Fruit fly (Drosophila melanogaster) whole organism, embryonic: Measurements from ENCODE around the gene vir-1.

Experiments used
- Abd-B ChIP-seq: fragments of 200-800 bp; sonication (Bioruptor generic); optimal IDR thresholded peaks from 2 replicates; lab custom pipeline; 2018; ENCODE audit warnings: missing biosample characterization, mild to moderate bottlenecking, missing genetic modification characterization, moderate library complexity
- Aef1 ChIP-seq: fragments of 200-800 bp; sonication (Bioruptor generic); IDR thresholded peaks from 3 replicates; pipeline ENCODE4 v1.3.6; 2022; ENCODE audit warnings: missing biosample characterization, missing genetic modification characterization
- Antp ChIP-seq: fragments of 200-800 bp; sonication (Bioruptor generic); optimal IDR thresholded peaks from 3 replicates; lab custom pipeline; 2016; ENCODE audit warnings: missing biosample characterization, missing genetic modification characterization
- Awh ChIP-seq: fragments of 200-800 bp; sonication (Bioruptor generic); IDR thresholded peaks from 2 replicates; pipeline ENCODE4, ENCODE4 v1.3.6; 2022; ENCODE audit warnings: missing biosample characterization, missing genetic modification characterization
- CG11504 ChIP-seq: fragments of 200-800 bp; sonication (Bioruptor generic); optimal IDR thresholded peaks from 3 replicates; lab custom pipeline; 2019; ENCODE audit warnings: missing biosample characterization, mild to moderate bottlenecking, missing genetic modification characterization, moderate library complexity
- CG14050 ChIP-seq: fragments of 200-800 bp; sonication (Bioruptor generic); IDR thresholded peaks from 3 replicates; pipeline ENCODE4 v1.3.6; 2022; ENCODE audit warnings: missing biosample characterization, missing genetic modification characterization
- CG15011 ChIP-seq: fragments of 200-800 bp; sonication (Bioruptor generic); optimal IDR thresholded peaks from 3 replicates; lab custom pipeline; 2018; ENCODE audit warnings: missing biosample characterization, mild to moderate bottlenecking, missing genetic modification characterization
- CG15269 ChIP-seq: fragments of 200-800 bp; sonication (Bioruptor generic); optimal IDR thresholded peaks from 2 replicates; lab custom pipeline; 2018; ENCODE audit warnings: missing biosample characterization, mild to moderate bottlenecking, missing genetic modification characterization, moderate library complexity
- CG1603 ChIP-seq: fragments of 200-800 bp; sonication (Bioruptor generic); optimal IDR thresholded peaks from 2 replicates; lab custom pipeline; 2019; ENCODE audit warnings: missing biosample characterization, mild to moderate bottlenecking, missing genetic modification characterization, moderate library complexity
- CG16779 ChIP-seq: fragments of 200-800 bp; sonication (Bioruptor generic); IDR thresholded peaks from 2 replicates; pipeline ENCODE4 v1.3.6; 2022; ENCODE audit warnings: missing biosample characterization, missing genetic modification characterization
- CG17385 ChIP-seq: fragments of 200-800 bp; sonication (Bioruptor generic); optimal IDR thresholded peaks from 3 replicates; lab custom pipeline; 2018; ENCODE audit warnings: missing biosample characterization, mild to moderate bottlenecking, missing genetic modification characterization
- CG1792 ChIP-seq: fragments of 200-800 bp; sonication (Bioruptor generic); optimal IDR thresholded peaks from 2 replicates; lab custom pipeline; 2016; ENCODE audit warnings: missing biosample characterization, missing genetic modification characterization
- CG33557 ChIP-seq: fragments of 200-800 bp; sonication (Bioruptor generic); optimal IDR thresholded peaks from 2 replicates; lab custom pipeline; 2019; ENCODE audit warnings: missing biosample characterization, mild to moderate bottlenecking, missing genetic modification characterization, moderate library complexity
- CG34422 ChIP-seq: fragments of 200-800 bp; sonication (Bioruptor generic); IDR thresholded peaks from 3 replicates; pipeline ENCODE4 v1.3.6; 2022; ENCODE audit warnings: missing biosample characterization, missing genetic modification characterization
- CG3995 ChIP-seq: fragments of 200-800 bp; sonication (Bioruptor generic); optimal IDR thresholded peaks from 3 replicates; lab custom pipeline; 2016; ENCODE audit warnings: missing biosample characterization, missing genetic modification characterization
- CG43689 ChIP-seq: fragments of 200-800 bp; sonication (Bioruptor generic); IDR thresholded peaks from 2 replicates; pipeline ENCODE4 v1.3.6; 2022; ENCODE audit warnings: missing biosample characterization, missing genetic modification characterization
- CG4404 ChIP-seq: fragments of 200-800 bp; sonication (Bioruptor generic); IDR thresholded peaks from 2 replicates; pipeline ENCODE4 v1.3.6; 2022; ENCODE audit warnings: missing biosample characterization, missing genetic modification characterization
- CG8944 ChIP-seq: fragments of 200-800 bp; sonication (Bioruptor generic); optimal IDR thresholded peaks from 3 replicates; lab custom pipeline; 2016; ENCODE audit warnings: missing biosample characterization, missing genetic modification characterization
- CG9609 ChIP-seq: fragments of 200-800 bp; sonication (Bioruptor generic); optimal IDR thresholded peaks from 3 replicates; lab custom pipeline; 2016; ENCODE audit warnings: missing biosample characterization, missing genetic modification characterization
- CG9797 ChIP-seq: fragments of 200-800 bp; sonication (Bioruptor generic); optimal IDR thresholded peaks from 3 replicates; lab custom pipeline; 2018; ENCODE audit warnings: missing biosample characterization, mild to moderate bottlenecking, missing genetic modification characterization
- CrebB ChIP-seq: fragments of 200-800 bp; sonication (Bioruptor generic); optimal IDR thresholded peaks from 3 replicates; lab custom pipeline; 2018; ENCODE audit warnings: missing biosample characterization, mild to moderate bottlenecking, missing genetic modification characterization
- Dp ChIP-seq: fragments of 200-800 bp; sonication (Bioruptor generic); optimal IDR thresholded peaks from 2 replicates; lab custom pipeline; 2018; ENCODE audit warnings: missing biosample characterization, mild to moderate bottlenecking, missing genetic modification characterization, moderate library complexity
- E2f2 ChIP-seq: fragments of 200-800 bp; sonication (Bioruptor generic); IDR thresholded peaks from 2 replicates; pipeline ENCODE4 v1.3.6; 2022; ENCODE audit warnings: missing biosample characterization, missing genetic modification characterization
- GATAe ChIP-seq: fragments of 200-800 bp; sonication (Bioruptor generic); conservative IDR thresholded peaks from 2 replicates; pipeline ENCODE4 v1.3.6; 2022; ENCODE audit warnings: missing biosample characterization, missing genetic modification characterization
- HLH3B ChIP-seq: fragments of 200-800 bp; sonication (Bioruptor generic); IDR thresholded peaks from 2 replicates; pipeline ENCODE4 v1.3.6; 2022; ENCODE audit warnings: missing biosample characterization, missing genetic modification characterization
- Lim3 ChIP-seq: fragments of 200-800 bp; sonication (Bioruptor generic); IDR thresholded peaks from 2 replicates; pipeline ENCODE4 v1.3.6; 2022; ENCODE audit warnings: missing biosample characterization, missing genetic modification characterization
- NC2β ChIP-seq: fragments of 200-800 bp; sonication (Bioruptor generic); optimal IDR thresholded peaks from 2 replicates; lab custom pipeline; 2016; ENCODE audit warnings: missing biosample characterization, missing genetic modification characterization
- Nf-YC ChIP-seq: fragments of 200-800 bp; optimal IDR thresholded peaks from 3 replicates; lab custom pipeline; 2019; ENCODE audit warnings: missing biosample characterization, mild to moderate bottlenecking, missing genetic modification characterization, moderate library complexity
- Stat92E ChIP-seq, 3 experiments: fragments of >200 bp in 2 of 3; fragments of 200-800 bp in 1 of 3; sonication (Bioruptor generic) in 1 of 3; optimal IDR thresholded peaks; 2 replicates each; lab custom pipeline; 2017 to 2019; ENCODE audit warnings: missing biosample characterization in 3 of 3, missing genetic modification characterization in 3 of 3, mild to moderate bottlenecking in 1 of 3, moderate library complexity in 1 of 3
- Xbp1 ChIP-seq: fragments of 200-800 bp; sonication (Bioruptor generic); optimal IDR thresholded peaks from 3 replicates; lab custom pipeline; 2016; ENCODE audit warnings: missing biosample characterization, mild to moderate bottlenecking, missing genetic modification characterization
- Xrp1 ChIP-seq: fragments of 200-800 bp; sonication (Bioruptor generic); IDR thresholded peaks from 2 replicates; pipeline ENCODE4 v1.3.6; 2022; ENCODE audit warnings: missing biosample characterization, missing genetic modification characterization
- al ChIP-seq: fragments of 200-800 bp; sonication (Bioruptor generic); IDR thresholded peaks from 2 replicates; pipeline ENCODE4 v1.3.6; 2022; ENCODE audit warnings: missing biosample characterization, missing genetic modification characterization
- ap ChIP-seq: fragments of 200-800 bp; sonication (Bioruptor generic); IDR thresholded peaks from 2 replicates; pipeline ENCODE4 v1.3.6; 2022; ENCODE audit warnings: missing biosample characterization, missing genetic modification characterization
- ase ChIP-seq: fragments of 200-800 bp; sonication (Bioruptor generic); IDR thresholded peaks from 3 replicates; pipeline ENCODE4 v1.3.6; 2022; ENCODE audit warnings: missing biosample characterization, missing genetic modification characterization
- corto ChIP-seq: fragments of 200-800 bp; sonication (Bioruptor generic); optimal IDR thresholded peaks from 2 replicates; lab custom pipeline; 2016; ENCODE audit warnings: missing biosample characterization, mild to moderate bottlenecking, missing genetic modification characterization, moderate library complexity
- danr ChIP-seq: fragments of 200-800 bp; sonication (Bioruptor generic); IDR thresholded peaks from 2 replicates; pipeline ENCODE4 v1.3.6; 2022; ENCODE audit warnings: missing biosample characterization, missing genetic modification characterization
- ems ChIP-seq: fragments of 200-800 bp; sonication (Bioruptor generic); optimal IDR thresholded peaks from 3 replicates; lab custom pipeline; 2016; ENCODE audit warnings: missing biosample characterization, missing genetic modification characterization
- gt ChIP-seq: fragments of 200-800 bp; sonication (Bioruptor generic); IDR thresholded peaks from 2 replicates; pipeline ENCODE4 v1.3.6; 2022; ENCODE audit warnings: missing biosample characterization, missing genetic modification characterization
- hb ChIP-seq: fragments of 200-800 bp; sonication (Bioruptor generic); IDR thresholded peaks from 3 replicates; pipeline ENCODE4 v1.3.6; 2022; ENCODE audit warnings: missing biosample characterization, missing genetic modification characterization; ENCODE audit not compliant: partially characterized antibody
- hkb ChIP-seq, 2 experiments: fragments of 200-800 bp in 1 of 2; fragments of >200 bp in 1 of 2; sonication (Bioruptor generic) in 1 of 2; IDR thresholded peaks in 1 of 2; optimal IDR thresholded peaks in 1 of 2; 2 replicates each; pipeline versions ENCODE4 v1.3.6 to Lab custom; 2017 to 2022; ENCODE audit warnings: missing biosample characterization in 1 of 2, missing genetic modification characterization in 1 of 2
- ind ChIP-seq: fragments of 200-800 bp; sonication (Bioruptor generic); optimal IDR thresholded peaks from 3 replicates; lab custom pipeline; 2016; ENCODE audit warnings: missing biosample characterization, missing genetic modification characterization
- lbe ChIP-seq: fragments of 200-800 bp; sonication (Bioruptor generic); optimal IDR thresholded peaks from 2 replicates; lab custom pipeline; 2016; ENCODE audit warnings: missing biosample characterization, mild to moderate bottlenecking, missing genetic modification characterization
- pfk ChIP-seq: fragments of 200-800 bp; sonication (Bioruptor generic); optimal IDR thresholded peaks from 2 replicates; lab custom pipeline; 2018; ENCODE audit warnings: missing biosample characterization, mild to moderate bottlenecking, missing genetic modification characterization, moderate library complexity
- pho ChIP-seq: fragments of 200-800 bp; sonication (Bioruptor generic); optimal IDR thresholded peaks from 2 replicates; lab custom pipeline; 2016; ENCODE audit warnings: missing biosample characterization, missing genetic modification characterization
- pnt ChIP-seq: fragments of 200-800 bp; sonication (Bioruptor generic); optimal IDR thresholded peaks from 3 replicates; lab custom pipeline; 2016; ENCODE audit warnings: missing biosample characterization, missing genetic modification characterization
- repo ChIP-seq: fragments of 200-800 bp; sonication (Bioruptor generic); optimal IDR thresholded peaks from 2 replicates; lab custom pipeline; 2016; ENCODE audit warnings: missing biosample characterization, missing genetic modification characterization
- ro ChIP-seq: fragments of 200-800 bp; sonication (Bioruptor generic); IDR thresholded peaks from 2 replicates; pipeline ENCODE4 v1.3.6; 2022; ENCODE audit warnings: missing biosample characterization, missing genetic modification characterization
- sc ChIP-seq, 3 experiments: fragments of >200 bp in 2 of 3; fragments of 200-800 bp in 1 of 3; sonication (Bioruptor generic) in 1 of 3; optimal IDR thresholded peaks; 2 replicates in 2 of 3; 3 replicates in 1 of 3; lab custom pipeline; 2017; ENCODE audit warnings: mild to moderate bottlenecking in 1 of 3, missing biosample characterization in 1 of 3, missing genetic modification characterization in 1 of 3, missing genetic modification reagents in 1 of 3
- tin ChIP-seq: fragments of 200-800 bp; sonication (Bioruptor generic); optimal IDR thresholded peaks from 3 replicates; lab custom pipeline; 2016; ENCODE audit warnings: missing biosample characterization, missing genetic modification characterization
- ttk ChIP-seq: fragments of 200-800 bp; sonication (Bioruptor generic); IDR thresholded peaks from 2 replicates; pipeline ENCODE4 v2.1.2; 2022; ENCODE audit warnings: missing biosample characterization, missing genetic modification characterization
- vnd ChIP-seq: fragments of 200-800 bp; sonication (Bioruptor generic); IDR thresholded peaks from 3 replicates; pipeline ENCODE4 v1.3.6; 2022; ENCODE audit warnings: missing biosample characterization, missing genetic modification characterization; ENCODE audit not compliant: partially characterized antibody
- zen2 ChIP-seq: fragments of 200-800 bp; sonication (Bioruptor generic); IDR thresholded peaks from 3 replicates; pipeline ENCODE4 v1.3.6; 2022; ENCODE audit warnings: missing biosample characterization, missing genetic modification characterization; ENCODE audit not compliant: partially characterized antibody

Gene vir-1

dm6 chr2L:12353926-12354325, 69.3 kb downstream of the vir-1 start (continued):
- TF ChIP-seq Xrp1 (GFP tag; lab: Robert Waterston, UW) (no peak), CG1792 (no peak), zen2 (no peak), Lim3 (GFP tag; lab: Robert Waterston, UW) (no peak), CG4404 (GFP tag; lab: Robert Waterston, UW) (no peak), CG1603 (tag; lab: Kevin White, UChicago) (peak; percentile 14), ems (GFP tag; lab: Kevin White, UChicago) (no peak), CG15269 (tag; lab: Kevin White, UChicago) (no peak), ttk (GFP tag; lab: Robert Waterston, UW) (no peak), CG16779 (no peak), ro (GFP tag; lab: Robert Waterston, UW) (no peak), hkb (optimal IDR thresholded peaks at IDR 0.05; lab: Kevin White, UChicago) (no peak), hkb (GFP tag; IDR thresholded peaks at IDR 0.05; lab: Robert Waterston, UW) (no peak; the same call in 1 of the 2 replicates), corto (GFP tag; lab: Kevin White, UChicago) (no peak), CG9797 (GFP tag; lab: Kevin White, UChicago) (no peak), sc (optimal IDR thresholded peaks at IDR 0.05; lab: Kevin White, UChicago) (no peak), sc (GFP tag; optimal IDR thresholded peaks at IDR 0.05; lab: Kevin White, UChicago) (peak; percentile 6), Nf-YC (tag; lab: Kevin White, UChicago) (no peak), ase (GFP tag; lab: Robert Waterston, UW) (no peak), CG34422 (no peak), al (no peak), Dp (GFP tag; lab: Kevin White, UChicago) (no peak), hb (GFP tag; lab: Robert Waterston, UW) (no peak), danr (GFP tag; lab: Robert Waterston, UW) (no peak), tin (no peak), NC2β (GFP tag; lab: Kevin White, UChicago) (no peak), ind (GFP tag; lab: Kevin White, UChicago) (peak; percentile 5), Stat92E (GFP tag; optimal IDR thresholded peaks at IDR 0.05; lab: Kevin White, UChicago) (no peak), CG15011 (GFP tag; lab: Kevin White, UChicago) (no peak), CG11504 (tag; lab: Kevin White, UChicago) (peak; percentile 51), pho (GFP tag; lab: Kevin White, UChicago) (no peak), CG43689 (no peak), Aef1 (no peak), lbe (GFP tag; lab: Kevin White, UChicago) (no peak), Antp (GFP tag; lab: Kevin White, UChicago) (no peak), Xbp1 (GFP tag; lab: Kevin White, UChicago) (no peak), pfk (GFP tag; lab: Kevin White, UChicago) (no peak), CG8944 (no peak), ap (no peak), pnt (GFP tag; lab: Kevin White, UChicago) (no peak), E2f2 (GFP tag; lab: Robert Waterston, UW) (no peak), repo (GFP tag; lab: Kevin White, UChicago) (no peak), GATAe (GFP tag; lab: Robert Waterston, UW) (no peak), CG17385 (GFP tag; lab: Kevin White, UChicago) (no peak), gt (GFP tag; lab: Robert Waterston, UW) (no peak), CG3995 (GFP tag; lab: Kevin White, UChicago) (no peak), CG9609 (no peak), HLH3B (no peak), Awh (GFP tag; lab: Robert Waterston, UW) (no peak), CrebB (tag; lab: Kevin White, UChicago) (no peak), CG14050 (GFP tag; lab: Robert Waterston, UW) (no peak), Abd-B (GFP tag; lab: Kevin White, UChicago) (no peak), vnd (GFP tag; lab: Robert Waterston, UW) (no peak), CG33557 (GFP tag; lab: Kevin White, UChicago) (no peak)
